Worm (Caenorhabditis elegans): Measurements from ENCODE around the gene T14G8.2.

ce11 chrX:12869827-12870394, 12.1 kb downstream of the T14G8.2 start:
- no peak for TF ChIP-seq T23F11.4 (GFP tag; optimal IDR thresholded peaks at IDR 0.05)
- TF ChIP-seq fkh-6 (tag; optimal IDR thresholded peaks at IDR 0.05) = no peak
- TF ChIP-seq sdc-2 (tag; optimal IDR thresholded peaks at IDR 0.05) = no peak
- TF ChIP-seq K02D7.2 (tag; optimal IDR thresholded peaks at IDR 0.05) = no peak
- TF ChIP-seq madf-2 (tag; optimal IDR thresholded peaks at IDR 0.05) = no peak
- TF ChIP-seq hlh-13 (GFP tag; optimal IDR thresholded peaks at IDR 0.05) = no peak
